Worm (Caenorhabditis elegans): ENCODE data around the gene daf-7.
A peak's percentile ranks its signal among the peaks of the same experiment; 100 is the strongest.

Gene daf-7

DNA sequence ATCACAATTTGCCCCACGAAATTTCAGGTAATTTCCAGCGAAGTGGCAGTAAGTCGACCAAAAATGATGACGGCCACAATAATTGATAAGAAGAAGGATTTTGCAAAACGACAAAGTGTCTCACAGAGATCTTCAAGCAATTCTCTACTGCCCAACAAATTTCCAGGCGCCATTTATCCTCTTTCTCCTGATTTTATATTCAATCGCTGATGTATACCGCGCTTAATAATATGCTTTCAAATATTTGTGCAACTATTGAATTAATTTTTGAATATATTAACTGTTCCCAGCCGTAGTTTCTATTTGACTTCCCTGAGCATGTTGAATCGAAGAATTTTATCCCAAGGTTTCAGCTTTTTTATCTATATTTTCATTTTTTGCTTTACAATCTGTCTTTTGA lies 40.7 kb upstream of the daf-7 start, which contains the start of gene tpst-2:
Gene tpst-2, plus strand, starts transcription at position 301 of the 400 bp plus-strand sequence.
- TF ChIP-seq madf-2 (tag; optimal IDR thresholded peaks at IDR 0.05) (no peak), npax-4 (tag; optimal IDR thresholded peaks at IDR 0.05) (no peak), C08G9.2 (tag; optimal IDR thresholded peaks at IDR 0.05) (no peak), nhr-232 (tag; optimal IDR thresholded peaks at IDR 0.05) (no peak), sox-2 (GFP tag; IDR thresholded peaks at IDR 0.05) (no peak), ztf-16 (tag; optimal IDR thresholded peaks at IDR 0.05) (no peak), C38D4.7 (GFP tag; optimal IDR thresholded peaks at IDR 0.05) (no peak), ceh-19 (GFP tag; optimal IDR thresholded peaks at IDR 0.05) (no peak), tbx-7 (tag; optimal IDR thresholded peaks at IDR 0.05) (no peak), ceh-14 (tag; optimal IDR thresholded peaks at IDR 0.05) (no peak), ceh-48 (tag; optimal IDR thresholded peaks at IDR 0.05) (no peak), pqm-1 (tag; optimal IDR thresholded peaks at IDR 0.05) (no peak), ets-4 (tag; optimal IDR thresholded peaks at IDR 0.05) (no peak), hlh-13 (GFP tag; optimal IDR thresholded peaks at IDR 0.05) (no peak), ceh-45 (GFP tag; IDR thresholded peaks at IDR 0.05) (no peak), rnt-1 (tag; optimal IDR thresholded peaks at IDR 0.05) (no peak), ttx-3 (tag; optimal IDR thresholded peaks at IDR 0.05) (no peak), che-1 (tag; optimal IDR thresholded peaks at IDR 0.05) (no peak)

DNA sequence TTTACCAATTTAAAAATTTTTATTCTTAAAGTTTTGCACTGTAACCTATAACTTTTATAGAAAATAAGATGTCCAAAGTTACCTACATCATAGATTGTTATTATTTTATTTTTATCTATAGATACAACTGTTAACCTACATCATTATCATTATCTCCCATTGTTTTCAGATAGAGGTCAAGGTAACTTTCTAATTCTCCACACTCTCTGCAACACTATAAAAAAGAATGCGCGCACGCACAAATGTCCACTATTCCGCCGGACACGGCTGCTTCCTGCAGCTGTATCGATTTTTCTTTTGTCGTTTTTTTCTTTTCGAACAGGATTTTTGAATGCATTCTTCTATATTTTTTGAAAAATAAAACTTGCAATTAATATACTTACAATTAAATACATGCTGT lies 39.0 kb upstream of the daf-7 start:
- TF ChIP-seq elt-2 (tag; optimal IDR thresholded peaks at IDR 0.05) (peak; percentile 83), gmeb-2 (tag; optimal IDR thresholded peaks at IDR 0.05) (no peak), ceh-48 (tag; optimal IDR thresholded peaks at IDR 0.05) (peak; percentile 3)

DNA sequence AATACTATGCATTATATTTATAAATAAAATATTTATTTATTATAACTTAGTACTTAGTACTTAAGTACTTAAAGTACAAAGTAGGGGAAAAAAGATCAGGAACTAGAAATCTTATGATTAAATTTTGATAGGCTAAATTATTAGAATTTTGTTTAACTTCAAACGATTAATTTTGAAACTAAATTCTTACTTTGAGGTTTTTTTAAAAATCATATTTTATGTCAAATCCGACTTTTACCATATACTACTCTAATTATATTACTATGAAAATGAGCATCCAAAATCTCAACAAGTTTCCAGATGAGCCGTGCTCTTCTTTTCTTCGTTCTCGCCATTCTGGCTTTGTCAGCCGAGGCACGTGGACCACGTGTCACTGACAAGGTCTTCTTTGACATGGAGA lies 38.5 kb upstream of the daf-7 start, which contains the start of gene cyn-6:
Gene cyn-6, plus strand, starts transcription at position 301 of the 400 bp plus-strand sequence.
- TF ChIP-seq K09A11.1 (tag; optimal IDR thresholded peaks at IDR 0.05; ENCODE audit: insufficient read depth) (no peak), zip-5 (tag; optimal IDR thresholded peaks at IDR 0.05) (no peak), lim-6 (tag; optimal IDR thresholded peaks at IDR 0.05) (no peak), ceh-14 (tag; optimal IDR thresholded peaks at IDR 0.05) (no peak), ceh-9 (tag; optimal IDR thresholded peaks at IDR 0.05) (no peak)

DNA sequence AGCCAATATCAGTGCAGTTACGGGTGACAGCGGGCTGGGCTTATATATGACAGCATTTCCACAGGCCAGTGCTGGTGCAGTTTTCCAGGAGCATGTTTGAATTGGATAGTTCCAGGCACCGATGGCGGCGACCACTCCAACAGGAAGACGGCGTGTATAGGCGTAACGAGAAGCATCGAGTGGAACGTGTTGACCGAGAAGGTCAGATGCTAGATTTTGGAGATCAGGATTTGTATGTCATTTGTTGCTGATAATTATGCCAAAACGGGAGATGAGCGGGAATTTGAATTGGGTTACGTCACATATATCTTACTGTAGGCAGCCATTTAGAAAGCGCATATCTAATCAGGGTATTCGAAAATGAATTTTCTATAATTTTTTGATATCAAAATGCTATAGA lies 36.2 kb upstream of the daf-7 start:
- TF ChIP-seq lin-11 (tag; optimal IDR thresholded peaks at IDR 0.05) (no peak), ttx-3 (tag; optimal IDR thresholded peaks at IDR 0.05) (no peak), zip-5 (tag; optimal IDR thresholded peaks at IDR 0.05) (no peak)

DNA sequence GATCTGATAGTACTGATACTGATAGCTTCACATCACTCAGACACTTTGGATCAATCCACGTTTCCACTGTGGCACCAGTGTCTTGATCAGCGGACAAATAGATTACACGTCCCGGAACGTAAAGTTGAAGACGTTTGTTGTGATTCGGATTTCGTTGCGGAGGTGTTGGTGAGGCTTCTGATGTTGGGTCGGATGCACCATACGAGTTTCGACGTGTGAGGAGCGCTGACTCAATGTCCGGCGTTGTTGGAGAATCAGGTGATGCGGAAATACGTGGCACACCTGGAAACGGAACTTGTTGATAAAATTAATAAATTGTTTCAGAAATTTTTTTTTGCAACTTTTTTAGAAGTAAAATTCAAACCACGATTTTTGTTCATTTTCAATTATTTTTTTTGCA lies 32.9 kb upstream of the daf-7 start, which contains the start of gene alh-11:
Gene alh-11, minus strand, starts transcription at position 101 of the 400 bp plus-strand sequence.
- TF ChIP-seq eyg-1 (tag; optimal IDR thresholded peaks at IDR 0.05) (no peak), hlh-6 (tag; optimal IDR thresholded peaks at IDR 0.05) (no peak), npax-4 (tag; optimal IDR thresholded peaks at IDR 0.05) (no peak), gmeb-2 (tag; optimal IDR thresholded peaks at IDR 0.05) (no peak), ceh-18 (tag; optimal IDR thresholded peaks at IDR 0.05) (no peak), ahr-1 (tag; optimal IDR thresholded peaks at IDR 0.05) (no peak), che-1 (tag; optimal IDR thresholded peaks at IDR 0.05) (no peak), syd-9 (tag; optimal IDR thresholded peaks at IDR 0.05) (no peak), ref-2 (tag; optimal IDR thresholded peaks at IDR 0.05) (no peak), pat-9 (tag; optimal IDR thresholded peaks at IDR 0.05) (no peak), fkh-6 (tag; optimal IDR thresholded peaks at IDR 0.05) (no peak), nfya-1 (tag; optimal IDR thresholded peaks at IDR 0.05) (no peak), ttx-3 (tag; optimal IDR thresholded peaks at IDR 0.05) (no peak), sox-2 (GFP tag; IDR thresholded peaks at IDR 0.05) (no peak), K02D7.2 (tag; optimal IDR thresholded peaks at IDR 0.05) (no peak), ztf-16 (tag; optimal IDR thresholded peaks at IDR 0.05) (no peak), ceh-9 (tag; optimal IDR thresholded peaks at IDR 0.05) (no peak)
